Worm (Caenorhabditis elegans): ENCODE results near the gene Y37E11AL.1.

ce11 chrIV:3733287-3733686, 24.0 kb downstream of the Y37E11AL.1 start:
- TF ChIP-seq sea-1 (GFP tag; conservative IDR thresholded peaks at IDR 0.05): no peak
- TF ChIP-seq hnd-1 (tag; optimal IDR thresholded peaks at IDR 0.05): no peak
- TF ChIP-seq ama-1 (optimal IDR thresholded peaks at IDR 0.05): no peak
- TF ChIP-seq pes-1 (GFP tag; IDR thresholded peaks at IDR 0.05): no peak
- TF ChIP-seq F13C5.2 (tag; optimal IDR thresholded peaks at IDR 0.05): no peak
- TF ChIP-seq ceh-36 (tag; optimal IDR thresholded peaks at IDR 0.05): no peak
- no peak for TF ChIP-seq tbx-11 (GFP tag; IDR thresholded peaks at IDR 0.05)
- TF ChIP-seq flt-1 (GFP tag; IDR thresholded peaks at IDR 0.05): no peak
- no peak for TF ChIP-seq B0310.2 (tag; optimal IDR thresholded peaks at IDR 0.05)
- no peak for TF ChIP-seq tra-4 (tag; optimal IDR thresholded peaks at IDR 0.05)
- no peak for TF ChIP-seq hmg-4 (GFP tag; optimal IDR thresholded peaks at IDR 0.05)
- no peak for TF ChIP-seq ceh-13 (GFP tag; optimal IDR thresholded peaks at IDR 0.05)
- no peak for TF ChIP-seq aly-1 (tag; optimal IDR thresholded peaks at IDR 0.05)
